Fruit fly (Drosophila melanogaster) whole organism, embryonic: ENCODE measurements around the gene Atu.

Experiments
- Bgb ChIP-seq: fragments of 200-800 bp; sonication (Bioruptor generic); IDR thresholded peaks from 2 replicates; pipeline ENCODE4 v1.3.6; 2022; ENCODE audit warnings: missing biosample characterization, missing genetic modification characterization; ENCODE audit not compliant: partially characterized antibody
- CG10654 ChIP-seq: fragments of 200-800 bp; sonication (Bioruptor generic); optimal IDR thresholded peaks from 2 replicates; lab custom pipeline; 2016; ENCODE audit warnings: missing biosample characterization, missing genetic modification characterization
- CG10979 ChIP-seq: fragments of 200-800 bp; sonication (Bioruptor generic); optimal IDR thresholded peaks from 2 replicates; lab custom pipeline; 2018; ENCODE audit warnings: missing biosample characterization, mild to moderate bottlenecking, missing genetic modification characterization, moderate library complexity
- CG12744 ChIP-seq: fragments of 200-800 bp; sonication (Bioruptor generic); optimal IDR thresholded peaks from 2 replicates; lab custom pipeline; 2016; ENCODE audit warnings: missing biosample characterization, missing genetic modification characterization
- CG13287 ChIP-seq: fragments of 200-800 bp; sonication (Bioruptor generic); IDR thresholded peaks from 2 replicates; pipeline ENCODE4 v1.3.6; 2022; ENCODE audit warnings: missing biosample characterization, missing genetic modification characterization; ENCODE audit not compliant: partially characterized antibody
- CG13775 ChIP-seq: fragments of 200-800 bp; sonication (Bioruptor generic); optimal IDR thresholded peaks from 3 replicates; lab custom pipeline; 2017; ENCODE audit warnings: missing biosample characterization, mild to moderate bottlenecking, missing genetic modification characterization
- CG1529 ChIP-seq: fragments of 200-800 bp; sonication (Bioruptor generic); optimal IDR thresholded peaks from 3 replicates; lab custom pipeline; 2018; ENCODE audit warnings: missing biosample characterization, missing genetic modification characterization
- CG16815 ChIP-seq: fragments of 200-800 bp; sonication (Bioruptor generic); optimal IDR thresholded peaks from 3 replicates; lab custom pipeline; 2017; ENCODE audit warnings: missing biosample characterization, mild to moderate bottlenecking, missing genetic modification characterization
- CG17328 ChIP-seq: fragments of 200-800 bp; sonication (Bioruptor generic); IDR thresholded peaks from 2 replicates; pipeline ENCODE4 v1.3.6; 2022; ENCODE audit warnings: missing biosample characterization, missing genetic modification characterization
- CG18011 ChIP-seq: fragments of 200-800 bp; sonication (Bioruptor generic); optimal IDR thresholded peaks from 2 replicates; lab custom pipeline; 2017; ENCODE audit warnings: missing biosample characterization, missing genetic modification characterization, mild to moderate bottlenecking, moderate library complexity, missing genotype
- CG30020 ChIP-seq: fragments of 200-800 bp; optimal IDR thresholded peaks from 2 replicates; lab custom pipeline; 2019; ENCODE audit warnings: missing biosample characterization, mild to moderate bottlenecking, missing genetic modification characterization, moderate library complexity
- CG31365 ChIP-seq: fragments of 200-800 bp; sonication (Bioruptor generic); optimal IDR thresholded peaks from 2 replicates; lab custom pipeline; 2018; ENCODE audit warnings: missing biosample characterization, mild to moderate bottlenecking, missing genetic modification characterization
- CG31441 ChIP-seq: fragments of 200-800 bp; sonication (Bioruptor generic); IDR thresholded peaks from 2 replicates; pipeline ENCODE4 v1.3.6; 2022; ENCODE audit warnings: missing biosample characterization, missing genetic modification characterization
- CG4854 ChIP-seq: fragments of 200-800 bp; sonication (Bioruptor generic); optimal IDR thresholded peaks from 2 replicates; lab custom pipeline; 2016; ENCODE audit warnings: missing biosample characterization, missing genetic modification characterization, inconsistent platforms
- Dip2 ChIP-seq: fragments of 200-800 bp; sonication (Bioruptor generic); IDR thresholded peaks from 2 replicates; pipeline ENCODE4 v1.3.6; 2022; ENCODE audit warnings: missing biosample characterization, missing genetic modification characterization
- E2f2 ChIP-seq: fragments of 200-800 bp; sonication (Bioruptor generic); IDR thresholded peaks from 2 replicates; pipeline ENCODE4 v1.3.6; 2022; ENCODE audit warnings: missing biosample characterization, missing genetic modification characterization
- Elba2 ChIP-seq: fragments of 200-800 bp; sonication (Bioruptor generic); optimal IDR thresholded peaks from 3 replicates; lab custom pipeline; 2016; ENCODE audit warnings: missing biosample characterization, missing genetic modification characterization
- Fer2 ChIP-seq: fragments of 200-800 bp; sonication (Bioruptor generic); optimal IDR thresholded peaks from 2 replicates; lab custom pipeline; 2018; ENCODE audit warnings: missing biosample characterization, mild to moderate bottlenecking, missing genetic modification characterization, moderate library complexity
- HLH3B ChIP-seq: fragments of 200-800 bp; sonication (Bioruptor generic); IDR thresholded peaks from 2 replicates; pipeline ENCODE4 v1.3.6; 2022; ENCODE audit warnings: missing biosample characterization, missing genetic modification characterization
- Hand ChIP-seq: fragments of 200-800 bp; sonication (Bioruptor generic); optimal IDR thresholded peaks from 2 replicates; lab custom pipeline; 2017; ENCODE audit warnings: mild to moderate bottlenecking, missing biosample characterization, missing genetic modification reagents, missing genetic modification characterization
- Hr51 ChIP-seq, 2 experiments: fragments of 200-800 bp; sonication (Bioruptor generic); optimal IDR thresholded peaks; 2 replicates in 1 of 2; 3 replicates in 1 of 2; lab custom pipeline; 2016 to 2018; ENCODE audit warnings: missing biosample characterization in 2 of 2, missing genetic modification characterization in 2 of 2, mild to moderate bottlenecking in 1 of 2, moderate library complexity in 1 of 2
- MBD-R2 ChIP-seq: fragments of 200-800 bp; sonication (Bioruptor generic); IDR thresholded peaks from 2 replicates; pipeline ENCODE4 v1.3.6; 2022; ENCODE audit warnings: missing biosample characterization, missing genetic modification characterization
- Myb ChIP-seq: fragments of 200-800 bp; sonication (Bioruptor generic); optimal IDR thresholded peaks from 2 replicates; lab custom pipeline; 2016; ENCODE audit warnings: missing biosample characterization, missing genetic modification characterization
- Sin3A ChIP-seq: fragments of >200 bp; optimal IDR thresholded peaks from 2 replicates; lab custom pipeline; 2018
- ac ChIP-seq: fragments of 200-800 bp; sonication (Bioruptor generic); optimal IDR thresholded peaks from 3 replicates; lab custom pipeline; 2017; ENCODE audit warnings: missing biosample characterization, mild to moderate bottlenecking, missing genetic modification characterization
- ash1 ChIP-seq: fragments of 200-800 bp; sonication (Bioruptor generic); optimal IDR thresholded peaks from 2 replicates; lab custom pipeline; 2018; ENCODE audit warnings: missing biosample characterization, mild to moderate bottlenecking, missing genetic modification characterization
- bbx ChIP-seq: fragments of 200-800 bp; sonication (Bioruptor generic); IDR thresholded peaks from 2 replicates; pipeline ENCODE4 v1.3.6; 2022; ENCODE audit warnings: missing biosample characterization, missing genetic modification characterization; ENCODE audit not compliant: partially characterized antibody
- bsh ChIP-seq, 2 experiments: fragments of 200-800 bp; sonication (Bioruptor generic); optimal IDR thresholded peaks; 2 replicates each; lab custom pipeline; 2017 to 2018; ENCODE audit warnings: mild to moderate bottlenecking in 2 of 2, missing biosample characterization in 2 of 2, missing genetic modification characterization in 2 of 2, moderate library complexity in 1 of 2
- cas ChIP-seq: fragments of 200-800 bp; sonication (Bioruptor generic); IDR thresholded peaks from 2 replicates; pipeline ENCODE4 v1.3.6; 2022; ENCODE audit warnings: missing biosample characterization, missing genetic modification characterization
- chm ChIP-seq: fragments of 200-800 bp; sonication (Bioruptor generic); IDR thresholded peaks from 2 replicates; pipeline ENCODE4 v1.3.6; 2022; ENCODE audit warnings: missing biosample characterization, missing genetic modification characterization
- dimm ChIP-seq: fragments of 200-800 bp; sonication (Bioruptor generic); IDR thresholded peaks from 2 replicates; pipeline ENCODE4 v1.3.6; 2022; ENCODE audit warnings: missing biosample characterization, missing genetic modification characterization
- en ChIP-seq: fragments of 200-800 bp; sonication (Bioruptor generic); optimal IDR thresholded peaks from 2 replicates; lab custom pipeline; 2016; ENCODE audit warnings: missing biosample characterization, missing genetic modification characterization
- ewg ChIP-seq: fragments of 200-800 bp; sonication (Bioruptor generic); optimal IDR thresholded peaks from 3 replicates; lab custom pipeline; 2017; ENCODE audit warnings: mild to moderate bottlenecking, missing biosample characterization, missing genetic modification reagents, missing genetic modification characterization
- fd64A ChIP-seq: fragments of 200-800 bp; sonication (Bioruptor generic); optimal IDR thresholded peaks from 3 replicates; lab custom pipeline; 2018; ENCODE audit warnings: missing biosample characterization, mild to moderate bottlenecking, missing genetic modification characterization
- gfzf ChIP-seq: fragments of 200-800 bp; sonication (Bioruptor generic); optimal IDR thresholded peaks from 2 replicates; lab custom pipeline; 2016; ENCODE audit warnings: missing biosample characterization, mild to moderate bottlenecking, missing genetic modification characterization, moderate library complexity
- grau ChIP-seq: fragments of 200-800 bp; optimal IDR thresholded peaks from 3 replicates; lab custom pipeline; 2019; ENCODE audit warnings: missing biosample characterization, mild to moderate bottlenecking, missing genetic modification characterization, moderate library complexity
- gsb ChIP-seq: fragments of 200-800 bp; sonication (Bioruptor generic); IDR thresholded peaks from 2 replicates; pipeline ENCODE4 v1.3.6; 2022; ENCODE audit warnings: missing biosample characterization, missing genetic modification characterization
- gsb-n ChIP-seq: fragments of 200-800 bp; sonication (Bioruptor generic); optimal IDR thresholded peaks from 3 replicates; lab custom pipeline; 2018; ENCODE audit warnings: missing biosample characterization, mild to moderate bottlenecking, missing genetic modification characterization
- h ChIP-seq: fragments of >200 bp; optimal IDR thresholded peaks from 2 replicates; lab custom pipeline; 2017
- kay ChIP-seq: fragments of 200-800 bp; sonication (Bioruptor generic); optimal IDR thresholded peaks from 2 replicates; lab custom pipeline; 2016; ENCODE audit warnings: missing biosample characterization, missing genetic modification characterization
- lbe ChIP-seq: fragments of 200-800 bp; sonication (Bioruptor generic); optimal IDR thresholded peaks from 2 replicates; lab custom pipeline; 2016; ENCODE audit warnings: missing biosample characterization, mild to moderate bottlenecking, missing genetic modification characterization
- lilli ChIP-seq: fragments of 200-800 bp; sonication (Bioruptor generic); optimal IDR thresholded peaks from 3 replicates; lab custom pipeline; 2016; ENCODE audit warnings: missing biosample characterization, missing genetic modification characterization
- lmd ChIP-seq: fragments of 200-800 bp; sonication (Bioruptor generic); IDR thresholded peaks from 2 replicates; pipeline ENCODE4 v1.3.6; 2022; ENCODE audit warnings: missing biosample characterization, missing genetic modification characterization
- maf-S ChIP-seq: fragments of 200-800 bp; sonication (Bioruptor generic); optimal IDR thresholded peaks from 2 replicates; lab custom pipeline; 2016; ENCODE audit warnings: missing biosample characterization, missing genetic modification characterization
- pb ChIP-seq: fragments of 200-800 bp; sonication (Bioruptor generic); optimal IDR thresholded peaks from 3 replicates; lab custom pipeline; 2016; ENCODE audit warnings: missing biosample characterization, missing genetic modification characterization
- psq ChIP-seq: fragments of 200-800 bp; sonication (Bioruptor generic); optimal IDR thresholded peaks from 2 replicates; lab custom pipeline; 2017; ENCODE audit warnings: missing biosample characterization, missing genetic modification characterization
- repo ChIP-seq: fragments of 200-800 bp; sonication (Bioruptor generic); optimal IDR thresholded peaks from 2 replicates; lab custom pipeline; 2016; ENCODE audit warnings: missing biosample characterization, missing genetic modification characterization
- sqz ChIP-seq: fragments of 200-800 bp; sonication (Bioruptor generic); optimal IDR thresholded peaks from 3 replicates; lab custom pipeline; 2018; ENCODE audit warnings: missing biosample characterization, mild to moderate bottlenecking, missing genetic modification characterization
- toy ChIP-seq: fragments of 200-800 bp; sonication (Bioruptor generic); IDR thresholded peaks from 2 replicates; pipeline ENCODE4 v1.3.6; 2022; ENCODE audit warnings: missing biosample characterization, missing genetic modification characterization
- unc-4 ChIP-seq: fragments of 200-800 bp; sonication (Bioruptor generic); IDR thresholded peaks from 2 replicates; pipeline ENCODE4 v1.3.6; 2022; ENCODE audit warnings: missing biosample characterization, missing genetic modification characterization; ENCODE audit not compliant: partially characterized antibody

Atu gene

dm6 chr3R:5564775-5565190 lies 48.4 kb upstream of the Atu start, which contains the start of the genes CG14671 and CG12746 (continued):
- no peak for TF ChIP-seq CG17328 (GFP tag; lab: Robert Waterston, UW)
- TF ChIP-seq repo = no peak
- TF ChIP-seq CG13775 (GFP tag; lab: Kevin White, UChicago) = no peak
- TF ChIP-seq ash1 = no peak
- no peak for TF ChIP-seq lbe
- no peak for TF ChIP-seq lmd (GFP tag; lab: Robert Waterston, UW)
- 0 out of 2 replicates have a peak, but pooled peaks have one; percentile 41 for TF ChIP-seq unc-4
- TF ChIP-seq Elba2 (GFP tag; lab: Kevin White, UChicago) = peak; percentile 7
- TF ChIP-seq ewg = peak; percentile 46
- no peak for TF ChIP-seq grau (tag; lab: Kevin White, UChicago)
- peak; percentile 29; the same call in 1 of the 2 replicates for TF ChIP-seq bbx (GFP tag; lab: Robert Waterston, UW)
- TF ChIP-seq Hand (GFP tag; lab: Kevin White, UChicago) = no peak
- TF ChIP-seq pb (GFP tag; lab: Kevin White, UChicago) = no peak
- no peak for TF ChIP-seq sqz (GFP tag; lab: Kevin White, UChicago)
- TF ChIP-seq Sin3A = peak; percentile 62
- peak; percentile 84 for TF ChIP-seq Myb (GFP tag; lab: Kevin White, UChicago)
- TF ChIP-seq CG16815 (GFP tag; lab: Kevin White, UChicago) = no peak
- TF ChIP-seq CG10979 (tag; lab: Kevin White, UChicago) = no peak

dm6 chr3R:5565623-5566022 lies 47.5 kb upstream of the Atu start:
- no peak for TF ChIP-seq Dip2
- peak; percentile 70 for TF ChIP-seq CG1529 (GFP tag; lab: Kevin White, UChicago)
- TF ChIP-seq CG12744 (GFP tag; lab: Kevin White, UChicago) = peak; percentile 27
- no peak for TF ChIP-seq gfzf (GFP tag; lab: Kevin White, UChicago)
- peak; percentile 67; the same call in 1 of the 2 replicates for TF ChIP-seq cas
- peak; percentile 42; the same call in 1 of the 2 replicates for TF ChIP-seq dimm (GFP tag; lab: Robert Waterston, UW)
- peak in 1 of 2 experiments; percentile 83 for TF ChIP-seq bsh (GFP tag; optimal IDR thresholded peaks at IDR 0.05; lab: Kevin White, UChicago)
- peak; percentile 68 for TF ChIP-seq E2f2 (GFP tag; lab: Robert Waterston, UW)
- TF ChIP-seq MBD-R2 (GFP tag; lab: Robert Waterston, UW) = peak; percentile 66
- peak; percentile 61 for TF ChIP-seq CG18011
- no peak for TF ChIP-seq CG30020
- no peak for TF ChIP-seq psq (GFP tag; lab: Kevin White, UChicago)
- peak; percentile 51 for TF ChIP-seq CG31365 (tag; lab: Kevin White, UChicago)
- 0 out of 2 replicates have a peak, but pooled peaks have one; percentile 49 for TF ChIP-seq toy (GFP tag; lab: Robert Waterston, UW)
- no peak for TF ChIP-seq CG13287 (GFP tag; lab: Robert Waterston, UW)
- TF ChIP-seq chm (GFP tag; lab: Robert Waterston, UW) = peak; percentile 73; the same call in 1 of the 2 replicates
- TF ChIP-seq Elba2 (GFP tag; lab: Kevin White, UChicago) = no peak
- peak; percentile 61 for TF ChIP-seq CG10654 (GFP tag; lab: Kevin White, UChicago)
- TF ChIP-seq CG4854 (GFP tag; lab: Kevin White, UChicago) = peak; percentile 50
- TF ChIP-seq gsb (GFP tag; lab: Robert Waterston, UW) = peak; percentile 59
- TF ChIP-seq lbe = peak; percentile 68
- peak; percentile 51 for TF ChIP-seq fd64A
- peak; percentile 90 for TF ChIP-seq HLH3B
- TF ChIP-seq ac (GFP tag; lab: Kevin White, UChicago) = no peak
- no peak for TF ChIP-seq sqz (GFP tag; lab: Kevin White, UChicago)
- TF ChIP-seq gsb-n (tag; lab: Kevin White, UChicago) = no peak
- TF ChIP-seq Bgb = no peak
- TF ChIP-seq h (lab: Kevin White, UChicago) = no peak
- peak; percentile 2 for TF ChIP-seq Fer2 (tag; lab: Kevin White, UChicago)
- peak; percentile 39 for TF ChIP-seq kay (GFP tag; lab: Kevin White, UChicago)
- peak; percentile 82 for TF ChIP-seq lilli
- peak in 1 of 2 experiments; percentile 73 for TF ChIP-seq Hr51 (GFP tag; optimal IDR thresholded peaks at IDR 0.05; lab: Kevin White, UChicago)
- TF ChIP-seq CG31441 (GFP tag; lab: Robert Waterston, UW) = no peak; the same call in 1 of the 2 replicates
- peak; percentile 60 for TF ChIP-seq en (GFP tag; lab: Kevin White, UChicago)
- peak; percentile 59 for TF ChIP-seq maf-S (GFP tag; lab: Kevin White, UChicago)
